Fruit fly (Drosophila melanogaster) whole organism, prepupa: ENCODE measurements around the gene Plp.
A peak's percentile ranks its signal among the peaks of the same experiment; 100 is the strongest.

Experiments used
- Blimp-1 ChIP-seq: fragments of 200-800 bp; sonication (Bioruptor generic); optimal IDR thresholded peaks from 3 replicates; lab custom pipeline; 2017; ENCODE audit warnings: missing biosample characterization, missing genetic modification characterization, mild to moderate bottlenecking, moderate library complexity, missing genetic modification reagents
- CG10669 ChIP-seq: fragments of 200-800 bp; sonication (Bioruptor generic); optimal IDR thresholded peaks from 3 replicates; lab custom pipeline; 2018; ENCODE audit warnings: missing biosample characterization, mild to moderate bottlenecking, missing genetic modification characterization, moderate library complexity
- CG11294 ChIP-seq: fragments of 200-800 bp; sonication (Bioruptor generic); IDR thresholded peaks from 2 replicates; pipeline ENCODE4 v1.3.6; 2022; ENCODE audit warnings: missing biosample characterization, missing genetic modification characterization
- CG11762 ChIP-seq: fragments of 200-800 bp; sonication (Bioruptor generic); optimal IDR thresholded peaks from 3 replicates; lab custom pipeline; 2016; ENCODE audit warnings: missing biosample characterization, missing genetic modification characterization; ENCODE audit not compliant: insufficient read depth
- CG15336 ChIP-seq: fragments of 200-800 bp; sonication (Bioruptor generic); IDR thresholded peaks from 2 replicates; pipeline ENCODE4 v1.3.6; 2022; ENCODE audit warnings: missing biosample characterization, missing genetic modification characterization
- CG1621 ChIP-seq: fragments of 200-800 bp; sonication (Bioruptor generic); optimal IDR thresholded peaks from 3 replicates; lab custom pipeline; 2018; ENCODE audit warnings: missing biosample characterization, mild to moderate bottlenecking, missing genetic modification characterization
- CG16779 ChIP-seq: fragments of 200-800 bp; sonication (Bioruptor generic); optimal IDR thresholded peaks from 3 replicates; lab custom pipeline; 2017; ENCODE audit warnings: missing biosample characterization, mild to moderate bottlenecking, missing genetic modification characterization
- CG3032 ChIP-seq: fragments of 200-800 bp; optimal IDR thresholded peaks from 2 replicates; lab custom pipeline; 2019; ENCODE audit warnings: missing biosample characterization, mild to moderate bottlenecking, missing genetic modification characterization, moderate library complexity
- CG32006 ChIP-seq: fragments of 200-800 bp; sonication (Bioruptor generic); optimal IDR thresholded peaks from 3 replicates; lab custom pipeline; 2017; ENCODE audit warnings: missing biosample characterization, mild to moderate bottlenecking, missing genetic modification characterization
- CG34406 ChIP-seq: fragments of 200-800 bp; sonication (Bioruptor generic); optimal IDR thresholded peaks from 3 replicates; lab custom pipeline; 2016; ENCODE audit warnings: missing biosample characterization, missing genetic modification characterization
- CG3919 ChIP-seq: fragments of 200-800 bp; sonication (Bioruptor generic); optimal IDR thresholded peaks from 3 replicates; lab custom pipeline; 2016; ENCODE audit warnings: missing biosample characterization, missing genetic modification characterization
- CG4318 ChIP-seq: fragments of 200-800 bp; sonication (Bioruptor generic); optimal IDR thresholded peaks from 3 replicates; lab custom pipeline; 2017; ENCODE audit warnings: missing biosample characterization, mild to moderate bottlenecking, missing genetic modification characterization
- CG6163 ChIP-seq: fragments of 200-800 bp; sonication (Bioruptor generic); IDR thresholded peaks from 3 replicates; pipeline ENCODE4 v1.3.6; 2022; ENCODE audit warnings: missing biosample characterization, missing genetic modification characterization
- CG6276 ChIP-seq: fragments of 200-800 bp; sonication (Bioruptor generic); optimal IDR thresholded peaks from 2 replicates; lab custom pipeline; 2017; ENCODE audit warnings: missing biosample characterization, mild to moderate bottlenecking, missing genetic modification characterization
- CG6792 ChIP-seq: fragments of 200-800 bp; sonication (Bioruptor generic); optimal IDR thresholded peaks from 3 replicates; lab custom pipeline; 2016; ENCODE audit warnings: missing biosample characterization, missing genetic modification characterization
- CG6808 ChIP-seq: fragments of 200-800 bp; sonication (Bioruptor generic); optimal IDR thresholded peaks from 3 replicates; lab custom pipeline; 2017; ENCODE audit warnings: missing biosample characterization, missing genetic modification characterization, mild to moderate bottlenecking, moderate library complexity, missing genetic modification reagents
- CG6854 ChIP-seq: fragments of 200-800 bp; sonication (Bioruptor generic); optimal IDR thresholded peaks from 2 replicates; lab custom pipeline; 2017; ENCODE audit warnings: missing biosample characterization, mild to moderate bottlenecking, missing genetic modification characterization
- CG7368 ChIP-seq: fragments of 200-800 bp; sonication (Bioruptor generic); optimal IDR thresholded peaks from 3 replicates; lab custom pipeline; 2016; ENCODE audit warnings: missing biosample characterization, missing genetic modification characterization
- CG8319 ChIP-seq: fragments of 200-800 bp; sonication (Bioruptor generic); optimal IDR thresholded peaks from 3 replicates; lab custom pipeline; 2016; ENCODE audit warnings: missing biosample characterization, missing genetic modification characterization
- CG8632 ChIP-seq: fragments of 200-800 bp; sonication (Bioruptor generic); optimal IDR thresholded peaks from 3 replicates; lab custom pipeline; 2016; ENCODE audit warnings: missing biosample characterization, missing genetic modification characterization
- CG9139 ChIP-seq: fragments of 200-800 bp; sonication (Bioruptor generic); optimal IDR thresholded peaks from 3 replicates; lab custom pipeline; 2017; ENCODE audit warnings: missing biosample characterization, mild to moderate bottlenecking, missing genetic modification characterization
- Eip93F ChIP-seq: fragments of 200-800 bp; sonication (Bioruptor generic); optimal IDR thresholded peaks from 2 replicates; lab custom pipeline; 2016; ENCODE audit warnings: missing biosample characterization, mild to moderate bottlenecking, missing genetic modification characterization
- Ets21C ChIP-seq: fragments of 200-800 bp; sonication (Bioruptor generic); optimal IDR thresholded peaks from 3 replicates; lab custom pipeline; 2016; ENCODE audit warnings: missing biosample characterization, missing genetic modification characterization
- Ets96B ChIP-seq: fragments of 200-800 bp; optimal IDR thresholded peaks from 2 replicates; lab custom pipeline; 2019; ENCODE audit warnings: missing biosample characterization, mild to moderate bottlenecking, missing genetic modification characterization, moderate library complexity
- Gug ChIP-seq: fragments of 200-800 bp; sonication (Bioruptor generic); IDR thresholded peaks from 2 replicates; pipeline ENCODE4 v1.3.6; 2022; ENCODE audit warnings: missing biosample characterization, missing genetic modification characterization
- Hr38 ChIP-seq: sonication (Bioruptor generic); optimal IDR thresholded peaks from 2 replicates; lab custom pipeline; 2016; ENCODE audit warnings: missing biosample characterization, missing genetic modification characterization
- Hr39 ChIP-seq: fragments of 200-800 bp; sonication (Bioruptor generic); optimal IDR thresholded peaks from 2 replicates; lab custom pipeline; 2016; ENCODE audit warnings: missing biosample characterization, missing genetic modification characterization
- Hr4 ChIP-seq: fragments of 200-800 bp; sonication (Bioruptor generic); optimal IDR thresholded peaks from 3 replicates; lab custom pipeline; 2016; ENCODE audit warnings: missing biosample characterization, missing genetic modification characterization
- Lpt ChIP-seq: fragments of 200-800 bp; sonication (Bioruptor generic); optimal IDR thresholded peaks from 3 replicates; lab custom pipeline; 2016; ENCODE audit warnings: missing biosample characterization, missing genetic modification characterization
- Met ChIP-seq: fragments of 200-800 bp; sonication (Bioruptor generic); optimal IDR thresholded peaks from 3 replicates; lab custom pipeline; 2016; ENCODE audit warnings: missing biosample characterization, missing genetic modification characterization
- OdsH ChIP-seq: fragments of 200-800 bp; sonication (Bioruptor generic); optimal IDR thresholded peaks from 3 replicates; lab custom pipeline; 2016; ENCODE audit warnings: missing biosample characterization, missing genetic modification characterization
- Sox102F ChIP-seq: fragments of 200-800 bp; sonication (Bioruptor generic); optimal IDR thresholded peaks from 2 replicates; lab custom pipeline; 2016; ENCODE audit warnings: missing biosample characterization, mild to moderate bottlenecking, missing genetic modification characterization
- Sox14 ChIP-seq: fragments of 200-800 bp; sonication (Bioruptor generic); optimal IDR thresholded peaks from 3 replicates; lab custom pipeline; 2016; ENCODE audit warnings: missing biosample characterization, missing genetic modification characterization
- Sox15 ChIP-seq: fragments of 200-800 bp; sonication (Bioruptor generic); optimal IDR thresholded peaks from 3 replicates; lab custom pipeline; 2016; ENCODE audit warnings: missing biosample characterization, missing genetic modification characterization
- achi ChIP-seq: fragments of 200-800 bp; sonication (Bioruptor generic); optimal IDR thresholded peaks from 3 replicates; lab custom pipeline; 2016; ENCODE audit warnings: missing biosample characterization, missing genetic modification characterization
- acj6 ChIP-seq: fragments of 200-800 bp; sonication (Bioruptor generic); optimal IDR thresholded peaks from 3 replicates; lab custom pipeline; 2016; ENCODE audit warnings: missing biosample characterization, missing genetic modification characterization
- cyc ChIP-seq: fragments of 200-800 bp; sonication (Bioruptor generic); optimal IDR thresholded peaks from 3 replicates; lab custom pipeline; 2016; ENCODE audit warnings: missing biosample characterization, missing genetic modification characterization
- dac ChIP-seq: fragments of 200-800 bp; sonication (Bioruptor generic); optimal IDR thresholded peaks from 2 replicates; lab custom pipeline; 2017; ENCODE audit warnings: missing biosample characterization, mild to moderate bottlenecking, missing genetic modification characterization
- dsx ChIP-seq: fragments of 200-800 bp; optimal IDR thresholded peaks from 3 replicates; lab custom pipeline; 2019; ENCODE audit warnings: missing biosample characterization, mild to moderate bottlenecking, missing genetic modification characterization, moderate library complexity; ENCODE audit not compliant: poor library complexity, severe bottlenecking
- eg ChIP-seq: fragments of 200-800 bp; sonication (Bioruptor generic); IDR thresholded peaks from 3 replicates; pipeline ENCODE4 v1.3.6; 2022; ENCODE audit warnings: missing biosample characterization, missing genetic modification characterization
- fd59A ChIP-seq: fragments of 200-800 bp; sonication (Bioruptor generic); optimal IDR thresholded peaks from 2 replicates; lab custom pipeline; 2017; ENCODE audit warnings: missing biosample characterization, mild to moderate bottlenecking, missing genetic modification characterization, missing genetic modification reagents
- fd85E ChIP-seq: fragments of 200-800 bp; sonication (Bioruptor generic); optimal IDR thresholded peaks from 3 replicates; lab custom pipeline; 2016; ENCODE audit warnings: missing biosample characterization, missing genetic modification characterization
- fkh ChIP-seq: fragments of 200-800 bp; sonication (Bioruptor generic); optimal IDR thresholded peaks from 3 replicates; lab custom pipeline; 2017; ENCODE audit warnings: missing biosample characterization, mild to moderate bottlenecking, missing genetic modification characterization, moderate library complexity
- lz ChIP-seq: fragments of 200-800 bp; sonication (Bioruptor generic); optimal IDR thresholded peaks from 3 replicates; lab custom pipeline; 2016; ENCODE audit warnings: missing biosample characterization, missing genetic modification characterization
- net ChIP-seq: fragments of 200-800 bp; sonication (Bioruptor generic); optimal IDR thresholded peaks from 3 replicates; lab custom pipeline; 2016; ENCODE audit warnings: missing biosample characterization, missing genetic modification characterization
- pdm3 ChIP-seq: fragments of 200-800 bp; sonication (Bioruptor generic); optimal IDR thresholded peaks from 3 replicates; lab custom pipeline; 2016; ENCODE audit warnings: missing biosample characterization, missing genetic modification characterization
- spab ChIP-seq: fragments of 200-800 bp; sonication (Bioruptor generic); optimal IDR thresholded peaks from 2 replicates; lab custom pipeline; 2017; ENCODE audit warnings: missing biosample characterization, mild to moderate bottlenecking, missing genetic modification characterization, missing genetic modification reagents
- ss ChIP-seq, 2 experiments: fragments of 200-800 bp; sonication (Bioruptor generic); optimal IDR thresholded peaks; 2 replicates in 1 of 2; 3 replicates in 1 of 2; lab custom pipeline; 2017 to 2018; ENCODE audit warnings: mild to moderate bottlenecking in 2 of 2, missing biosample characterization in 2 of 2, missing genetic modification characterization in 2 of 2, moderate library complexity in 1 of 2
- svp ChIP-seq: fragments of 200-800 bp; sonication (Bioruptor generic); peaks from one replicate; lab custom pipeline; 2016; ENCODE audit warnings: missing biosample characterization, missing genetic modification characterization
- topi ChIP-seq: fragments of 200-800 bp; sonication (Bioruptor generic); optimal IDR thresholded peaks from 3 replicates; lab custom pipeline; 2016; ENCODE audit warnings: missing biosample characterization, missing genetic modification characterization
- vri ChIP-seq: fragments of 200-800 bp; sonication (Bioruptor generic); optimal IDR thresholded peaks from 3 replicates; lab custom pipeline; 2016; ENCODE audit warnings: missing biosample characterization, mild to moderate bottlenecking, missing genetic modification characterization

Gene Plp

dm6 chr3L:15094589-15095288, at the start of gene Plp, which contains the start of the genes sstn and GlyRS:
Gene Plp (minus strand): TSS chr3L:15094724.
Gene sstn (minus strand): TSS chr3L:15094719.
Gene GlyRS (plus strand): TSS chr3L:15095142.
- TF ChIP-seq CG11294 (no peak), spab (no peak), acj6 (peak; percentile 36), pdm3 (peak; percentile 29), lz (GFP tag; lab: Kevin White, UChicago) (peak; percentile 0), CG4318 (GFP tag; lab: Kevin White, UChicago) (no peak), cyc (GFP tag; lab: Kevin White, UChicago) (no peak), OdsH (GFP tag; lab: Kevin White, UChicago) (peak; percentile 41), CG34406 (GFP tag; lab: Kevin White, UChicago) (peak; percentile 26), dac (GFP tag; lab: Kevin White, UChicago) (no peak), Blimp-1 (peak; percentile 33), Hr38 (GFP tag; lab: Kevin White, UChicago) (no peak), Met (GFP tag; lab: Kevin White, UChicago) (peak; percentile 18), CG3032 (peak; percentile 33), CG16779 (tag; lab: Kevin White, UChicago) (peak; percentile 0), CG1621 (tag; lab: Kevin White, UChicago) (no peak), CG6854 (GFP tag; lab: Kevin White, UChicago) (no peak), CG10669 (no peak), CG15336 (GFP tag; lab: Robert Waterston, UW) (0 out of 2 replicates have a peak, but pooled peaks have one; percentile 23), fd59A (peak; percentile 17), Ets96B (peak; percentile 28), Lpt (GFP tag; lab: Kevin White, UChicago) (no peak), CG9139 (GFP tag; lab: Kevin White, UChicago) (no peak), Sox102F (GFP tag; lab: Kevin White, UChicago) (no peak), svp (peak; percentile 60), Hr4 (GFP tag; lab: Kevin White, UChicago) (no peak), CG7368 (GFP tag; lab: Kevin White, UChicago) (no peak), CG6792 (GFP tag; lab: Kevin White, UChicago) (peak; percentile 17), topi (GFP tag; lab: Kevin White, UChicago) (no peak), net (GFP tag; lab: Kevin White, UChicago) (peak; percentile 11), dsx (GFP tag; lab: Kevin White, UChicago) (peak; percentile 41), vri (peak; percentile 24), CG32006 (GFP tag; lab: Kevin White, UChicago) (peak; percentile 45), CG6808 (GFP tag; lab: Kevin White, UChicago) (no peak), achi (peak; percentile 33), CG11762 (no peak), CG6163 (GFP tag; lab: Robert Waterston, UW) (no peak), CG3919 (GFP tag; lab: Kevin White, UChicago) (peak; percentile 18), fd85E (no peak), Sox15 (no peak), CG8319 (GFP tag; lab: Kevin White, UChicago) (no peak), CG8632 (GFP tag; lab: Kevin White, UChicago) (peak; percentile 28), Hr39 (GFP tag; lab: Kevin White, UChicago) (no peak), CG6276 (GFP tag; lab: Kevin White, UChicago) (no peak), eg (GFP tag; lab: Robert Waterston, UW) (no peak), Eip93F (GFP tag; lab: Kevin White, UChicago) (peak; percentile 19), fkh (GFP tag; lab: Kevin White, UChicago) (no peak), Gug (GFP tag; lab: Robert Waterston, UW) (no peak), ss (GFP tag; optimal IDR thresholded peaks at IDR 0.05; lab: Kevin White, UChicago) (peak in 1 of 2 experiments; percentile 33), Ets21C (GFP tag; lab: Kevin White, UChicago) (no peak), Sox14 (GFP tag; lab: Kevin White, UChicago) (no peak)
